Worm (Caenorhabditis elegans) whole organism, L1 larva: ENCODE data around the gene prp-40.

ENCODE experiments used
- C04F5.9 ChIP-seq: sonication (generic microtip); optimal IDR thresholded peaks from 2 replicates; lab custom pipeline; 2016; ENCODE audit warnings: missing genetic modification characterization, missing compliant biosample characterization
- C34B4.2 ChIP-seq: sonication (generic microtip); optimal IDR thresholded peaks from 2 replicates; lab custom pipeline; 2017; ENCODE audit warnings: mild to moderate bottlenecking, missing genetic modification characterization, missing compliant biosample characterization
- alr-1 ChIP-seq: fragments of 200-800 bp; sonication (Bioruptor generic); optimal IDR thresholded peaks from 2 replicates; lab custom pipeline; 2018; ENCODE audit warnings: borderline replicate concordance, mild to moderate bottlenecking, missing genetic modification characterization, missing compliant biosample characterization
- aly-2 ChIP-seq: fragments of 150-350 bp; optimal IDR thresholded peaks from 2 replicates; lab custom pipeline; 2014; ENCODE audit warnings: missing biosample characterization, missing genetic modification characterization
- dpl-1 ChIP-seq, 3 experiments: fragments of 150-350 bp in 2 of 3; sonication (generic microtip) in 1 of 3; optimal IDR thresholded peaks; 2 replicates each; lab custom pipeline; 2014 to 2017; ENCODE audit warnings: missing biosample characterization in 3 of 3, missing genetic modification characterization in 3 of 3, missing genetic modification reagents in 3 of 3
- dsc-1 ChIP-seq: sonication (generic microtip); optimal IDR thresholded peaks from 2 replicates; lab custom pipeline; 2016; ENCODE audit warnings: mild to moderate bottlenecking, missing genetic modification characterization, missing compliant biosample characterization
- efl-1 ChIP-seq, 4 experiments: fragments of 150-350 bp; optimal IDR thresholded peaks in 3 of 4; peaks in 1 of 4; 1 replicate in 1 of 4; 2 replicates in 3 of 4; lab custom pipeline; 2014; ENCODE audit warnings: missing biosample characterization in 2 of 4, missing genetic modification characterization in 2 of 4, missing genetic modification reagents in 2 of 4
- efl-3 ChIP-seq: fragments of 200-800 bp; sonication (Bioruptor generic); optimal IDR thresholded peaks from 2 replicates; lab custom pipeline; 2018; ENCODE audit warnings: mild to moderate bottlenecking, missing genetic modification characterization, missing compliant biosample characterization
- elt-3 ChIP-seq, 6 experiments: fragments of 150-350 bp in 1 of 6; sonication (generic microtip); optimal IDR thresholded peaks; 2 replicates each; lab custom pipeline; 2017 to 2018; ENCODE audit warnings: missing biosample characterization in 6 of 6, missing genetic modification characterization in 6 of 6, inconsistent platforms in 1 of 6
- ets-5 ChIP-seq: fragments of 200-800 bp; sonication (Bioruptor generic); IDR thresholded peaks from 2 replicates; pipeline ENCODE4 v1.3.6; 2022; ENCODE audit warnings: missing genetic modification characterization, missing compliant biosample characterization
- fkh-10 ChIP-seq: sonication (generic microtip); optimal IDR thresholded peaks from 2 replicates; lab custom pipeline; 2017; ENCODE audit warnings: missing biosample characterization, missing genetic modification reagents, missing genetic modification characterization
- fos-1 ChIP-seq: fragments of 150-350 bp; optimal IDR thresholded peaks from 2 replicates; lab custom pipeline; 2014; ENCODE audit warnings: missing biosample characterization, missing genetic modification characterization
- hlh-17 ChIP-seq: fragments of 200-800 bp; sonication (Bioruptor generic); optimal IDR thresholded peaks from 2 replicates; lab custom pipeline; 2018; ENCODE audit warnings: missing genetic modification characterization, mild to moderate bottlenecking, missing compliant biosample characterization, moderate library complexity, borderline replicate concordance
- hlh-4 ChIP-seq: sonication (generic microtip); optimal IDR thresholded peaks from 2 replicates; lab custom pipeline; 2016; ENCODE audit warnings: mild to moderate bottlenecking, missing genetic modification characterization, missing compliant biosample characterization
- irx-1 ChIP-seq: sonication (generic microtip); optimal IDR thresholded peaks from 2 replicates; lab custom pipeline; 2016; ENCODE audit warnings: missing genetic modification characterization, missing compliant biosample characterization
- lin-15B ChIP-seq: fragments of 150-350 bp; sonication (generic microtip); optimal IDR thresholded peaks from 3 replicates; lab custom pipeline; 2014; ENCODE audit warnings: missing biosample characterization, missing genetic modification characterization
- lin-35 ChIP-seq, 2 experiments: fragments of 150-350 bp; optimal IDR thresholded peaks; 2 replicates each; lab custom pipeline; 2014; ENCODE audit warnings: missing biosample characterization in 2 of 2, missing genetic modification characterization in 2 of 2, missing genetic modification reagents in 2 of 2
- lin-39 ChIP-seq: fragments of 150-350 bp; optimal IDR thresholded peaks from 2 replicates; lab custom pipeline; 2014; ENCODE audit warnings: missing biosample characterization, missing genetic modification reagents, missing genetic modification characterization
- lir-3 ChIP-seq: sonication (generic microtip); optimal IDR thresholded peaks from 2 replicates; lab custom pipeline; 2016; ENCODE audit warnings: mild to moderate bottlenecking, missing genetic modification characterization, moderate library complexity, missing compliant biosample characterization; ENCODE audit not compliant: poor library complexity
- lsy-2 ChIP-seq, 2 experiments: fragments of 150-350 bp; optimal IDR thresholded peaks; 2 replicates each; lab custom pipeline; 2014; ENCODE audit warnings: missing biosample characterization in 2 of 2, missing genetic modification characterization in 2 of 2
- mdl-1 ChIP-seq, 2 experiments: fragments of 150-350 bp; optimal IDR thresholded peaks; 2 replicates each; lab custom pipeline; 2014 to 2017; ENCODE audit warnings: missing biosample characterization in 2 of 2, missing genetic modification characterization in 2 of 2, inconsistent platforms in 1 of 2
- mep-1 ChIP-seq: fragments of 150-350 bp; optimal IDR thresholded peaks from 2 replicates; lab custom pipeline; 2014; ENCODE audit warnings: missing biosample characterization, missing genetic modification characterization
- nhr-237 ChIP-seq: fragments of 150-350 bp; optimal IDR thresholded peaks from 2 replicates; lab custom pipeline; 2014; ENCODE audit warnings: missing biosample characterization, missing genetic modification characterization
- nhr-76 ChIP-seq: sonication (generic microtip); optimal IDR thresholded peaks from 2 replicates; lab custom pipeline; 2017; ENCODE audit warnings: missing biosample characterization, missing genetic modification characterization
- pqm-1 ChIP-seq: sonication (generic microtip); optimal IDR thresholded peaks from 3 replicates; lab custom pipeline; 2017; ENCODE audit warnings: missing biosample characterization, missing genetic modification characterization
- rnt-1 ChIP-seq: sonication (generic microtip); optimal IDR thresholded peaks from 2 replicates; lab custom pipeline; 2016; ENCODE audit warnings: mild to moderate bottlenecking, missing genetic modification characterization, moderate library complexity, missing compliant biosample characterization
- sup-37 ChIP-seq: fragments of 200-800 bp; sonication (Bioruptor generic); optimal IDR thresholded peaks from 2 replicates; lab custom pipeline; 2018; ENCODE audit warnings: mild to moderate bottlenecking, missing genetic modification characterization, missing compliant biosample characterization
- swsn-7 ChIP-seq: sonication (generic microtip); optimal IDR thresholded peaks from 2 replicates; lab custom pipeline; 2016; ENCODE audit warnings: missing genetic modification characterization, missing compliant biosample characterization
- tbx-2 ChIP-seq: sonication (generic microtip); optimal IDR thresholded peaks from 2 replicates; lab custom pipeline; 2016; ENCODE audit warnings: missing genetic modification characterization, missing compliant biosample characterization
- tlp-1 ChIP-seq: fragments of 150-350 bp; optimal IDR thresholded peaks from 2 replicates; lab custom pipeline; 2014; ENCODE audit warnings: missing biosample characterization, missing genetic modification characterization
- unc-86 ChIP-seq: sonication (generic microtip); optimal IDR thresholded peaks from 2 replicates; lab custom pipeline; 2016; ENCODE audit warnings: missing genetic modification characterization, missing compliant biosample characterization
- xbp-1 ChIP-seq: sonication (generic microtip); optimal IDR thresholded peaks from 2 replicates; lab custom pipeline; 2016; ENCODE audit warnings: missing genetic modification characterization, missing compliant biosample characterization

The prp-40 gene

ce11 chrIII:9565973-9566372 is 44.1 kb downstream of the prp-40 start, which contains the start of gene C48B4.11:
Gene C48B4.11, minus strand, starts transcription at chrIII:9566115.
- TF ChIP-seq fkh-10 (GFP tag; lab: Kevin White, UChicago) (no peak), hlh-17 (GFP tag; lab: Kevin White, UChicago) (no peak), tbx-2 (tag; lab: Kevin White, UChicago) (no peak), ets-5 (no peak), mdl-1 (tag; optimal IDR thresholded peaks at IDR 0.05; lab: Kevin White, UChicago) (no peak), irx-1 (tag; lab: Kevin White, UChicago) (no peak), mep-1 (tag; lab: Kevin White, UChicago) (no peak), lir-3 (tag; lab: Kevin White, UChicago) (no peak), lin-35 (GFP tag; optimal IDR thresholded peaks at IDR 0.05; lab: Kevin White, UChicago) (no peak), efl-3 (GFP tag; lab: Kevin White, UChicago) (no peak), swsn-7 (tag; lab: Kevin White, UChicago) (no peak), C34B4.2 (tag; lab: Kevin White, UChicago) (no peak), hlh-4 (tag; lab: Kevin White, UChicago) (no peak), nhr-237 (no peak), aly-2 (tag; lab: Kevin White, UChicago) (no peak), pqm-1 (no peak), nhr-76 (tag; lab: Kevin White, UChicago) (no peak)
- TF ChIP-seq, all 84 proteins: peak for 0

DNA sequence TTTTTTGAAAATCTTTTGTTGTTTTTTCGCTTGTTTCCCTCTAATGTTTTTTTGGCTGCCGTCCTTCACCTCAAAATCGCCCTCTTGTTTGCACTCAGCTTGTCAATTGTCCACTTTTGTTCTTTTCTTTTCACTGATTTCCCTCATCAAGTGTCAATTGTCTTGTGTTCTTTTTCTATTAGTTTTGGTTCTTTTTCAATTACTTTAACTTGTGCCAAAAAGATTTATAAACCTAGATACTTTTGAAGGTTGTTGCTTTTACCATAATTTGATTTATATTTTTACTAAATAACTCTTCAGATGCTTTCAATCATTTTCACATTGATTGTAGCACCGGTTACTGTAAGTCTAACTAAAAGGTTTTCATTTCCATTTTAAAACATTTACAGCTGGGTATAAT is 46.6 kb downstream of the prp-40 start, which contains the start of gene C48B4.13:
Gene C48B4.13 (plus strand): TSS at position 301 of the 400 bp plus-strand sequence.
- TF ChIP-seq alr-1 (tag; lab: Kevin White, UChicago): no peak
- no peak for TF ChIP-seq dpl-1 (GFP tag; optimal IDR thresholded peaks at IDR 0.05; lab: Kevin White, UChicago)
- TF ChIP-seq aly-2 (tag; lab: Kevin White, UChicago): no peak
- TF ChIP-seq nhr-237: no peak
- TF ChIP-seq lir-3 (tag; lab: Kevin White, UChicago): no peak
- TF ChIP-seq irx-1 (tag; lab: Kevin White, UChicago): no peak
- no peak for TF ChIP-seq dsc-1 (tag; lab: Kevin White, UChicago)
- no peak for TF ChIP-seq unc-86 (tag; lab: Kevin White, UChicago)
- no peak for TF ChIP-seq C04F5.9 (tag; lab: Kevin White, UChicago)
- TF ChIP-seq elt-3 (tag; optimal IDR thresholded peaks at IDR 0.05; lab: Kevin White, UChicago): no peak
- no peak for TF ChIP-seq tlp-1
- no peak for TF ChIP-seq sup-37 (GFP tag; lab: Kevin White, UChicago)
- no peak for TF ChIP-seq fos-1

DNA sequence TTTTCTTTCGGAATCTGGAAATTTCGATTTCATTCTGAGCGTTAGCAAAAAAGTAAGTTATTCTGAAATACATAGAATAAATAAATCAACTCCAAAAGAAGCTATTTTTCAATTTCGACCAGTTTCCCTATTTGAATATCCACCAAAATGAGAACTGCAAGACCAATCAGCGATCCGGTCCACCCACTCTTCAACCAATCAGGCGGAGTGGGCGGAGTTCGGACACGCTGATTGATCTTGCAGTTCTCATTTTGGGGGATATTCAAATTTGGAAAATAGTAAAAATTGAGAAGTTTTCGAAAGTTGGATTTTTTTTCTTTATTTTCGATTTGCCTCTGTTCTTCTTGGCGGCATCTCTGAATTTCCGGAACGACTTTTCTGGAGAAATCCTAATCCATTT is 49.0 kb downstream of the prp-40 start:
- no peak for TF ChIP-seq irx-1 (tag; lab: Kevin White, UChicago)
- peak; percentile 66 to 77 (median 75) for TF ChIP-seq dpl-1 (GFP tag; optimal IDR thresholded peaks at IDR 0.05; lab: Kevin White, UChicago)
- no peak for TF ChIP-seq rnt-1
- TF ChIP-seq xbp-1 (tag; lab: Kevin White, UChicago): peak; percentile 78
- TF ChIP-seq lin-15B (tag; lab: Kevin White, UChicago): peak; percentile 9
- peak; percentile 59 to 81 for TF ChIP-seq lin-35 (GFP tag; optimal IDR thresholded peaks at IDR 0.05; lab: Kevin White, UChicago)
- TF ChIP-seq lsy-2 (tag; optimal IDR thresholded peaks at IDR 0.05; lab: Kevin White, UChicago): peak in 1 of 2 experiments; percentile 59
- peak in 1 of 2 experiments; percentile 81 for TF ChIP-seq efl-1 (optimal IDR thresholded peaks at IDR 0.05; lab: Kevin White, UChicago)
- peak; percentile 84 to 98 for TF ChIP-seq efl-1 (GFP tag; optimal IDR thresholded peaks at IDR 0.05 in 1 of 2; lab: Kevin White, UChicago)
- no peak for TF ChIP-seq lin-39 (tag; lab: Kevin White, UChicago)
- TF ChIP-seq tbx-2 (tag; lab: Kevin White, UChicago): peak; percentile 3
